Worm (Caenorhabditis elegans): ENCODE measurements around the gene ccch-2.

ce11 chrIV:16320410-16320809 is 42.4 kb downstream of the ccch-2 start, which contains the start of gene K03D3.5:
- no peak for TF ChIP-seq skn-1 (tag; optimal IDR thresholded peaks at IDR 0.05)
- TF ChIP-seq lin-13 (GFP tag; optimal IDR thresholded peaks at IDR 0.05): no peak
- TF ChIP-seq ceh-82 (tag; optimal IDR thresholded peaks at IDR 0.05): no peak
- no peak for TF ChIP-seq snpc-4 (tag; optimal IDR thresholded peaks at IDR 0.05)
- TF ChIP-seq nhr-90 (tag; optimal IDR thresholded peaks at IDR 0.05; ENCODE audit: poor library complexity): no peak
- no peak for TF ChIP-seq C04F5.9 (tag; optimal IDR thresholded peaks at IDR 0.05)
- TF ChIP-seq sox-4 (tag; optimal IDR thresholded peaks at IDR 0.05): no peak
- no peak for TF ChIP-seq dpl-1 (GFP tag; optimal IDR thresholded peaks at IDR 0.05)
- no peak for TF ChIP-seq lin-15B (tag; optimal IDR thresholded peaks at IDR 0.05)
- no peak for TF ChIP-seq sup-37 (GFP tag; optimal IDR thresholded peaks at IDR 0.05)
